Fruit fly (Drosophila melanogaster) Kc167 (cell line): ENCODE data around the gene Vps13B.

Experiments
- Myc ChIP-seq: fragments of >200 bp; optimal IDR thresholded peaks from 2 replicates; lab custom pipeline; 2017; ENCODE audit warnings: missing external identifiers
- h ChIP-seq: fragments of >200 bp; optimal IDR thresholded peaks from 3 replicates; lab custom pipeline; 2018; ENCODE audit warnings: missing external identifiers
- insv ChIP-seq: fragments of >200 bp; optimal IDR thresholded peaks from 3 replicates; lab custom pipeline; 2018; ENCODE audit warnings: missing external identifiers
- psq ChIP-seq: fragments of >200 bp; optimal IDR thresholded peaks from 2 replicates; lab custom pipeline; 2017; ENCODE audit warnings: missing external identifiers
- ttk ChIP-seq: sonication (Bioruptor generic); optimal IDR thresholded peaks from 2 replicates; lab custom pipeline; 2017; ENCODE audit warnings: missing external identifiers

DNA sequence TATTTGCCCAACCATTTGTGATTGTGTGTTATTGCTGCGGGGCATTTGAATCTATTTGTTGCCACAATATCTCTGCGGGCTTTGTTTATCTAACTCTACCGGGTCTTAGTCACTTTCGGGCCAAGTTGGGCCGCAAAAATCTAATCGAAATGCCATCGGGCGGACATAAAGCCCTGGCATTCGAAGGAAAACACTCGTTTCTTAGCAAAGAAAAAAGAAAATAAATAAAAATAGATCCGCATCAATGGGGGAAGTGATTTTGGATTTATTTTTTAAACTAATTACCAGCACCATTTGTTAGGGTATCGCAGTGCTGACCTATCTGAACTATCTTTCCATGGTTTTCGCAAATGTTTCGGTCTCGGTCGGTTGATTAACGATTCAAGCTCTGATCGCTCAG is 37.2 kb upstream of the Vps13B start:
- no peak for TF ChIP-seq insv (lab: Kevin White, UChicago)
- TF ChIP-seq h = no peak
- no peak for TF ChIP-seq psq
- no peak for TF ChIP-seq Myc (lab: Kevin White, UChicago)
- no peak for TF ChIP-seq ttk (lab: Kevin White, UChicago)
